Worm (Caenorhabditis elegans) whole organism, early embryonic: ENCODE results near the gene Y24D9B.1.
A peak's percentile ranks its signal among the peaks of the same experiment; 100 is the strongest.

Experiments used
- B0310.2 ChIP-seq: sonication (generic microtip); optimal IDR thresholded peaks from 2 replicates; lab custom pipeline; 2016; ENCODE audit warnings: mild to moderate bottlenecking, missing genetic modification characterization, missing compliant biosample characterization
- F13C5.2 ChIP-seq: sonication (generic microtip); optimal IDR thresholded peaks from 2 replicates; lab custom pipeline; 2017; ENCODE audit warnings: mild to moderate bottlenecking, missing genetic modification characterization, inconsistent platforms, missing compliant biosample characterization
- aly-1 ChIP-seq: sonication (generic microtip); optimal IDR thresholded peaks from 2 replicates; lab custom pipeline; 2016; ENCODE audit warnings: missing genetic modification characterization, missing compliant biosample characterization
- ama-1 ChIP-seq: fragments of 150-350 bp; optimal IDR thresholded peaks from 2 replicates; lab custom pipeline; 2014
- ceh-13 ChIP-seq: fragments of 200-800 bp; sonication (Bioruptor generic); optimal IDR thresholded peaks from 2 replicates; lab custom pipeline; 2018; ENCODE audit warnings: mild to moderate bottlenecking, missing genetic modification characterization, missing compliant biosample characterization
- ceh-36 ChIP-seq: sonication (generic microtip); optimal IDR thresholded peaks from 2 replicates; lab custom pipeline; 2016; ENCODE audit warnings: missing genetic modification characterization, inconsistent platforms, missing compliant biosample characterization
- ets-7 ChIP-seq: sonication (generic microtip); optimal IDR thresholded peaks from 2 replicates; lab custom pipeline; 2016; ENCODE audit warnings: missing genotype, missing genetic modification characterization, missing compliant biosample characterization
- flt-1 ChIP-seq: fragments of 200-800 bp; sonication (Bioruptor generic); IDR thresholded peaks from 2 replicates; pipeline ENCODE4 v1.3.6; 2022; ENCODE audit warnings: missing genetic modification characterization, missing compliant biosample characterization
- hmbx-1 ChIP-seq: sonication (generic microtip); optimal IDR thresholded peaks from 2 replicates; lab custom pipeline; 2016; ENCODE audit warnings: mild to moderate bottlenecking, missing genetic modification characterization, missing compliant biosample characterization
- hmg-4 ChIP-seq: fragments of 200-800 bp; sonication (Bioruptor generic); optimal IDR thresholded peaks from 2 replicates; lab custom pipeline; 2018; ENCODE audit warnings: mild to moderate bottlenecking, missing genetic modification characterization, missing compliant biosample characterization
- hnd-1 ChIP-seq: sonication (generic microtip); optimal IDR thresholded peaks from 2 replicates; lab custom pipeline; 2016; ENCODE audit warnings: missing genetic modification characterization, missing compliant biosample characterization
- pes-1 ChIP-seq: fragments of 200-800 bp; sonication (Bioruptor generic); IDR thresholded peaks from 2 replicates; pipeline ENCODE4 v1.3.6; 2022; ENCODE audit warnings: missing genetic modification reagents, missing genetic modification characterization, missing compliant biosample characterization
- scrt-1 ChIP-seq: fragments of 200-800 bp; sonication (Bioruptor generic); IDR thresholded peaks from 2 replicates; pipeline ENCODE4 v1.3.6; 2022; ENCODE audit warnings: missing genetic modification characterization, missing compliant biosample characterization
- sea-1 ChIP-seq: fragments of 200-800 bp; sonication (Bioruptor generic); conservative IDR thresholded peaks from 2 replicates; pipeline ENCODE4 v1.3.6; 2022; ENCODE audit warnings: missing genetic modification characterization, missing compliant biosample characterization
- tbx-11 ChIP-seq: fragments of 200-800 bp; sonication (Bioruptor generic); IDR thresholded peaks from 2 replicates; pipeline ENCODE4 v1.3.6; 2022; ENCODE audit warnings: missing genetic modification characterization, missing compliant biosample characterization
- tbx-37 ChIP-seq: fragments of 200-800 bp; sonication (Bioruptor generic); conservative IDR thresholded peaks from 2 replicates; pipeline ENCODE4 v1.3.6; 2022; ENCODE audit warnings: missing genetic modification reagents, missing genetic modification characterization, missing compliant biosample characterization
- tra-4 ChIP-seq: sonication (generic microtip); optimal IDR thresholded peaks from 2 replicates; lab custom pipeline; 2017; ENCODE audit warnings: missing genetic modification characterization, missing compliant biosample characterization

Y24D9B.1 gene

DNA sequence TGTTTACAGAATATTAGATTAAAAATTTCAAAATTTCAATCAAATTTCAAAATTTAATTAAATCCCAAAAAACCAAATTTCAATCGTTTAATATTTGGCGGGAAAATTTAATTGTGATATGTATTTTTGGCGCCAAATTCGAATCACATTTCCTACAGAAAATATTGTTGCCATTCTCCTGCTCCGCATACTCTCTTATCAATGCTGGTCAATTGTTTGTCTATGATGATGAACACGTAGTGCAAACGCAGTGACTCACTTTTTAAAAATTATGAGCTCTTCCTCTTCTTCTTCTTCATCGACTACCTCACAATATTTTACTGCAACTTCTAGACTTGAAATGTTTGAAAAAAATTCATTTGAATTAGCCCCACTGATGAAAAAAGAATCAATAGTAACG lies 9.3 kb downstream of the Y24D9B.1 start, which contains the start of gene trpl-2:
trpl-2 (plus strand) TSS at position 210 of the 400 bp plus-strand sequence.
- TF ChIP-seq ets-7 (tag; lab: Kevin White, UChicago) = no peak
- no peak for TF ChIP-seq F13C5.2 (tag; lab: Kevin White, UChicago)
- no peak for TF ChIP-seq ama-1 (lab: Kevin White, UChicago)
- TF ChIP-seq B0310.2 (tag; lab: Kevin White, UChicago) = no peak
- no peak for TF ChIP-seq sea-1
- no peak for TF ChIP-seq hmbx-1 (tag; lab: Kevin White, UChicago)
- no peak for TF ChIP-seq tbx-37
- no peak for TF ChIP-seq flt-1 (GFP tag; lab: Robert Waterston, UW)
- TF ChIP-seq aly-1 = no peak
- TF ChIP-seq hmg-4 = no peak
- no peak for TF ChIP-seq ceh-36 (tag; lab: Kevin White, UChicago)
- TF ChIP-seq tbx-11 = no peak
- TF ChIP-seq scrt-1 = no peak
- no peak for TF ChIP-seq hnd-1 (tag; lab: Kevin White, UChicago)
- no peak for TF ChIP-seq ceh-13 (GFP tag; lab: Kevin White, UChicago)
- no peak for TF ChIP-seq tra-4 (tag; lab: Kevin White, UChicago)
- no peak for TF ChIP-seq pes-1

DNA sequence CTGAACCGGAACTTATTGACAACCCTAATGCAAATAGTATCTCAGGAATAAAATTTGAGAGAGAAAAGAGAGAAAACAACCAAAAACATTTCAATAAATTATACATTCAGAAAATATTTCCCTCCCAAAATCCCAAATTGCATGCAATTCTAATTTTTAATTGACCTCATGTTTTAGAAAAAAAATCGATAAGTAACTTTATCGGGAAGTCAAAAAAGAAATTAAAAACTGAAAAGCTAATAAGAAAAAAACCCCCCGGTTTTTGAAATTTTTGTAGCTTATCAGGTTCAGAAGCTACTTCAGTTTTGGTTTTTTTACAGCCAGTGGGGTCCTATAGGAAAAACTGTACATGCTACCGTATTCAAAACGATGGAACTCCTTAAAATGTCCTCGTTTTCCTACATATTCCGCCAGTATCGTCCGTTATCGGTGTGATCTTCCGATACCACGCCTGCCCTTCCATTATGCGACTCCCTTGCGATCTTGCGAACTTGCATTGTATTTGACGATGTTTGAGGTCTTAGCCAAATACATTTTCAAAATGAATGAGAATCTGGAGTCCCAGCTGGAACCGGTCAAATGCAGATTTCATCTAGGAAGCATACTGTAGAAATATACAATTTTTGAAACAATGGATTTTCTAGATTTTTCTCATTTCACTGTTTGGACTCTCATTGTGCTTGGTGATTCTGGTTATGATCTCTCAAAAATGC lies 19.1 kb downstream of the Y24D9B.1 start, which contains the start of the genes W03B1.3 and oac-51:
W03B1.3 (minus strand) TSS at position 101 of the 713 bp plus-strand sequence.
oac-51 (plus strand) TSS at position 663 of the 713 bp plus-strand sequence.
- no peak for TF ChIP-seq flt-1 (GFP tag; lab: Robert Waterston, UW)
- TF ChIP-seq tbx-37 = no peak
- TF ChIP-seq scrt-1 = no peak
- no peak for TF ChIP-seq hmbx-1 (tag; lab: Kevin White, UChicago)
- no peak for TF ChIP-seq F13C5.2 (tag; lab: Kevin White, UChicago)
- no peak for TF ChIP-seq aly-1
- no peak for TF ChIP-seq ama-1 (lab: Kevin White, UChicago)
- no peak for TF ChIP-seq ceh-13 (GFP tag; lab: Kevin White, UChicago)
- no peak for TF ChIP-seq pes-1
- no peak for TF ChIP-seq B0310.2 (tag; lab: Kevin White, UChicago)
- no peak for TF ChIP-seq tra-4 (tag; lab: Kevin White, UChicago)
- no peak for TF ChIP-seq ceh-36 (tag; lab: Kevin White, UChicago)
- TF ChIP-seq tbx-11 = no peak
- no peak for TF ChIP-seq sea-1
- no peak for TF ChIP-seq hnd-1 (tag; lab: Kevin White, UChicago)
- no peak for TF ChIP-seq hmg-4
- no peak for TF ChIP-seq ets-7 (tag; lab: Kevin White, UChicago)

DNA sequence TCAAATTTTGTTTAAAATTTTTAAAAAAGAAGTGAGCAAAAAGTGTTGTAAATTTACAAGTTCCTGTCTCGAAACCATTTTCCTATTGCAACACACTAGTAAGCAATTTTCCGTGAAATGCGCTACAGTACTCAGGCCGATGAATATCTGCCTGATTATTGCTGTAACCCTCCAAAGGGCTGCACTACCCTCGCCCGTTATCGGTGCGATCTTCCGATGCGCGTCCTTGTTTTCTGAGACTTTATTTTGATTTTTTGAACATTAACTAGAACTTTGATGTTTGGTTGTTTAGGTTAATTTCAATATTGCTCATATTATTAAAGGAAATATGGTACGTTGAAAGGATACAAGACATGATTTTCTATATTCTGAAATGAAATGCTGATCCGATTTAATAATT lies 21.1 kb downstream of the Y24D9B.1 start:
- TF ChIP-seq aly-1 (no peak), ceh-36 (tag; lab: Kevin White, UChicago) (no peak), ceh-13 (GFP tag; lab: Kevin White, UChicago) (no peak), B0310.2 (tag; lab: Kevin White, UChicago) (no peak), F13C5.2 (tag; lab: Kevin White, UChicago) (no peak), sea-1 (no peak), tbx-11 (no peak), pes-1 (no peak), hmbx-1 (tag; lab: Kevin White, UChicago) (no peak), tra-4 (tag; lab: Kevin White, UChicago) (no peak), ama-1 (lab: Kevin White, UChicago) (no peak), hnd-1 (tag; lab: Kevin White, UChicago) (no peak), hmg-4 (no peak), flt-1 (GFP tag; lab: Robert Waterston, UW) (no peak), tbx-37 (no peak), scrt-1 (no peak), ets-7 (tag; lab: Kevin White, UChicago) (no peak)

DNA sequence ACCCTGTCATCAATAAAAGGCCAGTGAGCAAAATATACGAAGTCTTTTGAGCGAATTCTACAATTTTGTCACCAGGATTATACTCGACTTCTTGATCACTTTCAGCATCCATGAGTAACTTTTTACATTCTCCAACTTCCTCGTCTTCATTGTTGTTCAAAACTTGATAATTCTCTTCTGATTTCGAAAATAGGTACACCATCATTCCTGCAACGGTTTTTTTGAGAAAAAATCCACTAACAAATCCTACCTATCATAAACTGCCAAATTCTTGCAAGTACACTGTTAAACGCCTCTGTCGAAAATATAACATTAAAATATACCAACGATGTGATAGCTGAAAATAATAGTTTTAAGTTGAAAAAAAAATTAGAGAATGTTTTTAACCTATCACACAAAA lies 27.7 kb downstream of the Y24D9B.1 start:
- TF ChIP-seq ama-1 (lab: Kevin White, UChicago) (no peak), tra-4 (tag; lab: Kevin White, UChicago) (no peak), ets-7 (tag; lab: Kevin White, UChicago) (no peak), hnd-1 (tag; lab: Kevin White, UChicago) (no peak), sea-1 (no peak), tbx-37 (no peak), flt-1 (GFP tag; lab: Robert Waterston, UW) (no peak), hmg-4 (no peak), tbx-11 (no peak), pes-1 (no peak), ceh-13 (GFP tag; lab: Kevin White, UChicago) (no peak), F13C5.2 (tag; lab: Kevin White, UChicago) (no peak), ceh-36 (tag; lab: Kevin White, UChicago) (no peak), hmbx-1 (tag; lab: Kevin White, UChicago) (no peak), scrt-1 (no peak), B0310.2 (tag; lab: Kevin White, UChicago) (no peak), aly-1 (no peak)

DNA sequence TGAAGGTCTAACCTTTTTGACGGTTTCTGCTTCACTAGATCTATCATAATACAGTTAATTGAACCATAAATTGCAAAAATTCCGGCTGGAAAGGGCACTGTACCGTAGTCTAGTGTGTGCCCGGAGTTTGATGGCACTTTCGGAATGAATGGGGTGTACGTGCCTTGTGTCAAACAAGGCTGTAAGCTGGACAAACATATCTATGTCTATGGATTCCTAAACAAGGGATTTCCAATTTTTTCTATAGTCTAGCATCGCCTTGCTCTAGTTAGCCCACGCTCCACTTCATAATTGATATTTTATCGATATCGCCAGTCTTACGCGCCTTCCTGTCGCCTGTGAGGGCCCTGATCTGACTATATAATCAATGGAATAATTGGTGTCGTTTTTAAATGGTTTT lies 29.4 kb downstream of the Y24D9B.1 start, which contains the start of gene oac-52:
oac-52 (minus strand) TSS at position 101 of the 400 bp plus-strand sequence.
- TF ChIP-seq hmbx-1 (tag; lab: Kevin White, UChicago) (no peak), hnd-1 (tag; lab: Kevin White, UChicago) (no peak), tbx-37 (no peak), flt-1 (GFP tag; lab: Robert Waterston, UW) (no peak), ama-1 (lab: Kevin White, UChicago) (no peak)

DNA sequence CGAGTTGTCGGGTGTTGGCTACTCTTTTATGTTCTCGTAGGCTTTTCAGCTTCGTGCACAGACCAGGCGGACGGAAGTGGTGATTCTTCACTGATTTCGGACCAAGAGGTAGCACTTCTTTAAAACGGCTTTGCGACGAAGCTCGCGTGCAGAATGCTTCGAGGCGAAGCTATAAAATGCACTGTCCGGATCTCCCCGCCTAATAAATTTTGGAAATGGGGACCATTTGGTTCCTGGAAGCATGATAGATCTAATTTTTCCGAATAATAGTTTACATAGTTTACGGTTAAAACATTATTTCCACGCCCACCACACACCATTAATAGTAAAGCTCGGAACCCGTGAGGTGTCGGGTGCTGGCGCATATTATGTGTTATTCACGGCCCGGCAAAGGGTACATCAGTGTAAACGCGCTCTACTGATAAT lies 30.4 kb downstream of the Y24D9B.1 start:
- TF ChIP-seq scrt-1 (no peak), pes-1 (0 out of 2 replicates have a peak, but pooled peaks have one; percentile 24), flt-1 (GFP tag; lab: Robert Waterston, UW) (no peak), tra-4 (tag; lab: Kevin White, UChicago) (no peak), aly-1 (no peak), sea-1 (no peak), hnd-1 (tag; lab: Kevin White, UChicago) (no peak), ceh-13 (GFP tag; lab: Kevin White, UChicago) (no peak), B0310.2 (tag; lab: Kevin White, UChicago) (no peak), tbx-37 (no peak), F13C5.2 (tag; lab: Kevin White, UChicago) (no peak), hmg-4 (no peak), ama-1 (lab: Kevin White, UChicago) (peak; percentile 53), ets-7 (tag; lab: Kevin White, UChicago) (no peak)
